Fruit fly (Drosophila melanogaster): ENCODE measurements around the gene Dys.

Dys gene

DNA sequence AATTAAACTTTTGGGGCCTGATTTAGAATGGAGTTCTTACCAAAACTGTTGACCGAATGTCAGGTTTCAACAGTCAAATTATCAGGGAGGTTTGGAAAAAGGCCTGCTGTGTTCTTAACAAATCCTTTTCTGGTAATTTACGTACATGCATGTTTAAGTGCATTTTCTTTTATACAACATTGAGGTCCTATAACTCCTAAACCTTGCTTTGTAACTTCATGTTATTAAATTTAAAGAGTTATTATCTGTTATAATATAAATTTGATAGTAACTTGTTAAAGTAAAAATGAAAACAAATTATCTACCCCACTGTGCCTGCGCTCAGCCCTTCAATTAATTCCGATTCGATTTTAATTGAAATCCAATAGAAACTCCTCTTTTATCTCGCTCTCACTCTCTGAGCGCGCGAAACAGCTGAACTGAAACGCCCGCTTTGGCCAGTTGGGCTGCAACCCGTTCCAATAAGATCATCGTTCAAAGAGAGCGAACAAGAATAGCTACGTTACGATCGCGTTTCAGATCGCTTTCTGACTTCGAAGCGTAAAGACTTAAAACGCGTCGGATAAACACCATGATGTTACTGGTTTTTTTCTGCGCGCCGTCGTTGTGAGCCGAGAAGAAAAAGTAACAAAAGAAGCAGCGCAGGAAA, 2.3 kb downstream of the Dys start, which contains the start of gene Scsalpha2:
Gene Scsalpha2 (minus strand): TSS at position 51 of the 649 bp plus-strand sequence.
- no peak for TF ChIP-seq Sox14 (GFP tag; optimal IDR thresholded peaks at IDR 0.05)
- TF ChIP-seq OdsH (GFP tag; optimal IDR thresholded peaks at IDR 0.05), result peak; percentile 22
- TF ChIP-seq CG10631 (GFP tag; optimal IDR thresholded peaks at IDR 0.05), result no peak
- peak; percentile 1 for TF ChIP-seq spab (GFP tag; optimal IDR thresholded peaks at IDR 0.05)
- TF ChIP-seq Gug (GFP tag; IDR thresholded peaks at IDR 0.05), result no peak
- peak; percentile 18 for TF ChIP-seq Hr4 (GFP tag; optimal IDR thresholded peaks at IDR 0.05)
- TF ChIP-seq CG7368 (GFP tag; optimal IDR thresholded peaks at IDR 0.05), result no peak
- TF ChIP-seq CG10669 (GFP tag; optimal IDR thresholded peaks at IDR 0.05), result no peak
- TF ChIP-seq Sox15 (GFP tag; optimal IDR thresholded peaks at IDR 0.05), result no peak
- TF ChIP-seq Hr39 (GFP tag; optimal IDR thresholded peaks at IDR 0.05), result no peak
- no peak for TF ChIP-seq CG4318 (GFP tag; optimal IDR thresholded peaks at IDR 0.05)
- TF ChIP-seq Eip78C (GFP tag), result peak; percentile 56
- TF ChIP-seq fkh (GFP tag; optimal IDR thresholded peaks at IDR 0.05), result peak; percentile 15
- no peak for TF ChIP-seq CG9139 (GFP tag; optimal IDR thresholded peaks at IDR 0.05)
- TF ChIP-seq ss (GFP tag; optimal IDR thresholded peaks at IDR 0.05), result peak; percentile 11 to 25
- TF ChIP-seq CG8119 (GFP tag; IDR thresholded peaks at IDR 0.05), result no peak; the same call in 2 of the 3 replicates
- TF ChIP-seq CG11902 (GFP tag; optimal IDR thresholded peaks at IDR 0.05), result no peak
- TF ChIP-seq Sox102F (GFP tag; optimal IDR thresholded peaks at IDR 0.05), result peak; percentile 42
- no peak for TF ChIP-seq CG8632 (GFP tag; optimal IDR thresholded peaks at IDR 0.05)
- no peak for TF ChIP-seq CG6854 (GFP tag; optimal IDR thresholded peaks at IDR 0.05)
- no peak for TF ChIP-seq CG11294 (GFP tag; IDR thresholded peaks at IDR 0.05)
- TF ChIP-seq net (GFP tag; optimal IDR thresholded peaks at IDR 0.05), result peak; percentile 39
- no peak for TF ChIP-seq CG6792 (GFP tag; optimal IDR thresholded peaks at IDR 0.05)
- no peak for TF ChIP-seq dac (GFP tag; optimal IDR thresholded peaks at IDR 0.05)
- peak; percentile 19 for TF ChIP-seq Met (GFP tag; optimal IDR thresholded peaks at IDR 0.05)
- no peak for TF ChIP-seq fd59A (GFP tag; optimal IDR thresholded peaks at IDR 0.05)
- TF ChIP-seq CG16779 (tag; optimal IDR thresholded peaks at IDR 0.05), result no peak
- no peak for TF ChIP-seq Blimp-1 (GFP tag; optimal IDR thresholded peaks at IDR 0.05)
- peak; percentile 1 for TF ChIP-seq CG32006 (GFP tag; optimal IDR thresholded peaks at IDR 0.05)
- TF ChIP-seq Lpt (GFP tag; optimal IDR thresholded peaks at IDR 0.05), result no peak
- TF ChIP-seq CG3919 (GFP tag; optimal IDR thresholded peaks at IDR 0.05), result no peak
- no peak for TF ChIP-seq CG6808 (GFP tag; optimal IDR thresholded peaks at IDR 0.05)
- TF ChIP-seq Smox (GFP tag; optimal IDR thresholded peaks at IDR 0.05), result peak; percentile 26
- peak; percentile 54 for TF ChIP-seq svp (GFP tag)
- TF ChIP-seq vri (GFP tag; optimal IDR thresholded peaks at IDR 0.05), result peak; percentile 35
- TF ChIP-seq topi (GFP tag; optimal IDR thresholded peaks at IDR 0.05), result no peak
- TF ChIP-seq dsx (GFP tag; optimal IDR thresholded peaks at IDR 0.05; ENCODE audit: poor library complexity, severe bottlenecking), result peak; percentile 39
- TF ChIP-seq eg (GFP tag; IDR thresholded peaks at IDR 0.05), result peak; percentile 63; the same call in 2 of the 3 replicates
- TF ChIP-seq salr (GFP tag; optimal IDR thresholded peaks at IDR 0.05), result no peak
- TF ChIP-seq Eip75B (GFP tag; optimal IDR thresholded peaks at IDR 0.05), result no peak
- no peak for TF ChIP-seq cyc (GFP tag; optimal IDR thresholded peaks at IDR 0.05)
- TF ChIP-seq Hr38 (GFP tag; optimal IDR thresholded peaks at IDR 0.05), result no peak
- TF ChIP-seq Eip93F (GFP tag; optimal IDR thresholded peaks at IDR 0.05), result no peak
- peak; percentile 16 for TF ChIP-seq CG6276 (GFP tag; optimal IDR thresholded peaks at IDR 0.05)
- TF ChIP-seq esn (GFP tag; optimal IDR thresholded peaks at IDR 0.05), result peak; percentile 21
- no peak for TF ChIP-seq lz (GFP tag; optimal IDR thresholded peaks at IDR 0.05)
- no peak for TF ChIP-seq Ets96B (tag; optimal IDR thresholded peaks at IDR 0.05)
- no peak for TF ChIP-seq achi (GFP tag; optimal IDR thresholded peaks at IDR 0.05)
- no peak for TF ChIP-seq CG6163 (GFP tag; IDR thresholded peaks at IDR 0.05)
- TF ChIP-seq CG15336 (GFP tag; IDR thresholded peaks at IDR 0.05), result peak; percentile 60
